Worm (Caenorhabditis elegans) whole organism, L2 larva: Measurements from ENCODE around the gene pak-1.

ENCODE experiments used
- aly-2 ChIP-seq: fragments of 150-350 bp; optimal IDR thresholded peaks from 2 replicates; lab custom pipeline; 2014; ENCODE audit warnings: missing biosample characterization, missing genetic modification characterization
- ama-1 ChIP-seq: fragments of 150-350 bp; optimal IDR thresholded peaks from 2 replicates; lab custom pipeline; 2018; ENCODE audit warnings: inconsistent platforms
- lsy-2 ChIP-seq, 2 experiments: fragments of 150-350 bp in 1 of 2; sonication (generic microtip) in 1 of 2; optimal IDR thresholded peaks; 2 replicates each; lab custom pipeline; 2014 to 2017; ENCODE audit warnings: missing biosample characterization in 2 of 2, missing genetic modification characterization in 2 of 2
- unc-39 ChIP-seq: fragments of 150-350 bp; optimal IDR thresholded peaks from 2 replicates; lab custom pipeline; 2014; ENCODE audit warnings: missing biosample characterization, missing genetic modification characterization
- ztf-1 ChIP-seq: fragments of 200-800 bp; sonication (Bioruptor generic); conservative IDR thresholded peaks from 2 replicates; pipeline ENCODE4 v1.3.6; 2022; ENCODE audit warnings: missing genetic modification characterization, missing compliant biosample characterization
- ztf-11 ChIP-seq: sonication (generic microtip); optimal IDR thresholded peaks from 2 replicates; lab custom pipeline; 2017; ENCODE audit warnings: missing biosample characterization, missing genetic modification characterization

- TF ChIP-seq ztf-1: no peak
- TF ChIP-seq ztf-11: no peak
- TF ChIP-seq aly-2 (tag; lab: Kevin White, UChicago): no peak
- no peak for TF ChIP-seq lsy-2 (tag; optimal IDR thresholded peaks at IDR 0.05; lab: Kevin White, UChicago)
- no peak for TF ChIP-seq unc-39 (tag; lab: Kevin White, UChicago)
- TF ChIP-seq ama-1: no peak
Measured at ce11 chrX:6057580-6058305, 9.3 kb upstream of the pak-1 start, which contains the start of gene gln-1.
